Worm (Caenorhabditis elegans) whole organism, L4 larva: ENCODE results near the gene col-187.

Experiments used
- R02D3.7 ChIP-seq: fragments of 150-350 bp; sonication (generic microtip); optimal IDR thresholded peaks from 3 replicates; lab custom pipeline; 2014; ENCODE audit warnings: missing biosample characterization, missing genetic modification characterization
- ceh-62 ChIP-seq: sonication (generic microtip); optimal IDR thresholded peaks from 2 replicates; lab custom pipeline; 2017; ENCODE audit warnings: missing biosample characterization, missing genetic modification characterization
- ces-1 ChIP-seq: fragments of 150-350 bp; sonication (generic microtip); optimal IDR thresholded peaks from 4 replicates; lab custom pipeline; 2014; ENCODE audit warnings: missing biosample characterization, missing genetic modification reagents, missing genetic modification characterization
- fkh-10 ChIP-seq: fragments of 150-350 bp; optimal IDR thresholded peaks from 2 replicates; lab custom pipeline; 2014; ENCODE audit warnings: missing biosample characterization, missing genetic modification reagents, missing genetic modification characterization
- lsy-2 ChIP-seq, 2 experiments: fragments of 150-350 bp in 1 of 2; sonication (generic microtip) in 1 of 2; optimal IDR thresholded peaks; 2 replicates each; lab custom pipeline; 2014 to 2017; ENCODE audit warnings: missing biosample characterization in 2 of 2, missing genetic modification characterization in 2 of 2
- nhr-25 ChIP-seq: sonication (generic microtip); optimal IDR thresholded peaks from 2 replicates; lab custom pipeline; 2017; ENCODE audit warnings: missing genetic modification characterization, mild to moderate bottlenecking, missing compliant biosample characterization, antibody characterized with exemption, moderate library complexity, borderline replicate concordance; ENCODE audit not compliant: insufficient read depth

ce11 chrX:16094370-16094769, 21.7 kb downstream of the col-187 start, which contains the start of gene C30F2.5:
- no peak for TF ChIP-seq lsy-2 (tag; optimal IDR thresholded peaks at IDR 0.05; lab: Kevin White, UChicago)
- TF ChIP-seq ceh-62 (tag; lab: Kevin White, UChicago) = no peak
- no peak for TF ChIP-seq nhr-25 (tag; lab: Kevin White, UChicago)
- no peak for TF ChIP-seq ces-1 (GFP tag; lab: Kevin White, UChicago)
- no peak for TF ChIP-seq fkh-10 (GFP tag; lab: Kevin White, UChicago)
- TF ChIP-seq R02D3.7 = no peak
